Worm (Caenorhabditis elegans) whole organism, L2 larva: ENCODE data around the gene fars-3.

ENCODE experiments used
- C34F6.9 ChIP-seq: fragments of 150-350 bp; optimal IDR thresholded peaks from 2 replicates; lab custom pipeline; 2014; ENCODE audit warnings: missing biosample characterization, missing genetic modification characterization
- ZK546.5 ChIP-seq: sonication (generic microtip); optimal IDR thresholded peaks from 2 replicates; lab custom pipeline; 2017; ENCODE audit warnings: missing biosample characterization, missing genetic modification characterization
- alr-1 ChIP-seq: fragments of 150-350 bp; optimal IDR thresholded peaks from 2 replicates; lab custom pipeline; 2014; ENCODE audit warnings: missing biosample characterization, missing genetic modification characterization
- aly-2 ChIP-seq: fragments of 150-350 bp; optimal IDR thresholded peaks from 2 replicates; lab custom pipeline; 2014; ENCODE audit warnings: missing biosample characterization, missing genetic modification characterization
- blmp-1 ChIP-seq: sonication (generic microtip); optimal IDR thresholded peaks from 2 replicates; lab custom pipeline; 2017; ENCODE audit warnings: missing genetic modification characterization, mild to moderate bottlenecking, missing compliant biosample characterization, antibody characterized with exemption, moderate library complexity; ENCODE audit not compliant: insufficient read depth
- crh-2 ChIP-seq: sonication (generic microtip); optimal IDR thresholded peaks from 2 replicates; lab custom pipeline; 2017; ENCODE audit warnings: missing biosample characterization, missing genetic modification characterization
- dmd-4 ChIP-seq: sonication (generic microtip); optimal IDR thresholded peaks from 2 replicates; lab custom pipeline; 2017; ENCODE audit warnings: missing biosample characterization, missing genetic modification characterization
- elt-1 ChIP-seq: fragments of 150-350 bp; optimal IDR thresholded peaks from 2 replicates; lab custom pipeline; 2014; ENCODE audit warnings: missing biosample characterization, missing genetic modification characterization
- elt-3 ChIP-seq: sonication (generic microtip); optimal IDR thresholded peaks from 2 replicates; lab custom pipeline; 2017; ENCODE audit warnings: missing biosample characterization, missing genetic modification characterization
- fos-1 ChIP-seq: fragments of 150-350 bp; optimal IDR thresholded peaks from 2 replicates; lab custom pipeline; 2014; ENCODE audit warnings: missing biosample characterization, missing genetic modification characterization
- gmeb-1 ChIP-seq: fragments of 150-350 bp; optimal IDR thresholded peaks from 2 replicates; lab custom pipeline; 2014; ENCODE audit warnings: missing biosample characterization, missing genetic modification characterization
- lin-13 ChIP-seq: fragments of 150-350 bp; optimal IDR thresholded peaks from 2 replicates; lab custom pipeline; 2014; ENCODE audit warnings: missing biosample characterization, missing genetic modification reagents, missing genetic modification characterization
- lin-39 ChIP-seq: fragments of 150-350 bp; optimal IDR thresholded peaks from 2 replicates; lab custom pipeline; 2014; ENCODE audit warnings: missing biosample characterization, missing genetic modification reagents, missing genetic modification characterization
- lsy-2 ChIP-seq, 2 experiments: fragments of 150-350 bp in 1 of 2; sonication (generic microtip) in 1 of 2; optimal IDR thresholded peaks; 2 replicates each; lab custom pipeline; 2014 to 2017; ENCODE audit warnings: missing biosample characterization in 2 of 2, missing genetic modification characterization in 2 of 2
- mab-5 ChIP-seq: fragments of 150-350 bp; optimal IDR thresholded peaks from 2 replicates; lab custom pipeline; 2014; ENCODE audit warnings: missing biosample characterization, missing genetic modification characterization
- mbf-1 ChIP-seq: sonication (generic microtip); optimal IDR thresholded peaks from 2 replicates; lab custom pipeline; 2017; ENCODE audit warnings: missing biosample characterization, missing genetic modification characterization
- mdl-1 ChIP-seq, 2 experiments: fragments of 150-350 bp in 1 of 2; sonication (generic microtip) in 1 of 2; optimal IDR thresholded peaks; 2 replicates each; lab custom pipeline; 2017; ENCODE audit warnings: missing biosample characterization in 2 of 2, missing genetic modification characterization in 2 of 2
- nhr-11 ChIP-seq: fragments of 150-350 bp; optimal IDR thresholded peaks from 2 replicates; lab custom pipeline; 2014; ENCODE audit warnings: missing biosample characterization, missing genetic modification characterization
- nhr-129 ChIP-seq: fragments of 150-350 bp; optimal IDR thresholded peaks from 2 replicates; lab custom pipeline; 2014; ENCODE audit warnings: missing biosample characterization, missing genetic modification characterization
- nhr-23 ChIP-seq: fragments of 150-350 bp; optimal IDR thresholded peaks from 2 replicates; lab custom pipeline; 2014; ENCODE audit warnings: missing biosample characterization, missing genetic modification reagents, missing genetic modification characterization
- nhr-25 ChIP-seq: fragments of 150-350 bp; sonication (generic microtip); optimal IDR thresholded peaks from 3 replicates; lab custom pipeline; 2014; ENCODE audit warnings: missing biosample characterization, missing genetic modification characterization
- peb-1 ChIP-seq: fragments of 150-350 bp; optimal IDR thresholded peaks from 2 replicates; lab custom pipeline; 2014; ENCODE audit warnings: missing biosample characterization, missing genetic modification characterization
- sem-4 ChIP-seq: fragments of 150-350 bp; optimal IDR thresholded peaks from 2 replicates; lab custom pipeline; 2014; ENCODE audit warnings: missing biosample characterization, missing genetic modification reagents, missing genetic modification characterization
- sma-3 ChIP-seq: sonication (generic microtip); optimal IDR thresholded peaks from 2 replicates; lab custom pipeline; 2016; ENCODE audit warnings: missing genetic modification reagents, missing genetic modification characterization, missing compliant biosample characterization
- sma-9 ChIP-seq, 2 experiments: fragments of 150-350 bp in 1 of 2; sonication (generic microtip) in 1 of 2; optimal IDR thresholded peaks; 2 replicates each; lab custom pipeline; 2014 to 2016; ENCODE audit warnings: missing genetic modification characterization in 2 of 2, mild to moderate bottlenecking in 1 of 2, missing biosample characterization in 1 of 2, missing compliant biosample characterization in 1 of 2, missing genetic modification reagents in 1 of 2, moderate library complexity in 1 of 2
- snpc-4 ChIP-seq: fragments of 150-350 bp; optimal IDR thresholded peaks from 2 replicates; lab custom pipeline; 2014; ENCODE audit warnings: missing biosample characterization, missing genetic modification characterization
- unc-39 ChIP-seq: fragments of 150-350 bp; optimal IDR thresholded peaks from 2 replicates; lab custom pipeline; 2014; ENCODE audit warnings: missing biosample characterization, missing genetic modification characterization
- unc-55 ChIP-seq: fragments of 150-350 bp; sonication (generic microtip); optimal IDR thresholded peaks from 3 replicates; lab custom pipeline; 2014; ENCODE audit warnings: missing biosample characterization, missing genetic modification reagents, missing genetic modification characterization
- unc-62 ChIP-seq: fragments of 150-350 bp; optimal IDR thresholded peaks from 2 replicates; lab custom pipeline; 2014; ENCODE audit warnings: missing biosample characterization, missing genetic modification reagents, missing genetic modification characterization
- zag-1 ChIP-seq: fragments of 150-350 bp; optimal IDR thresholded peaks from 2 replicates; lab custom pipeline; 2014; ENCODE audit warnings: missing biosample characterization, missing genetic modification characterization
- ztf-1 ChIP-seq: fragments of 200-800 bp; sonication (Bioruptor generic); conservative IDR thresholded peaks from 2 replicates; pipeline ENCODE4 v1.3.6; 2022; ENCODE audit warnings: missing genetic modification characterization, missing compliant biosample characterization
- ztf-11 ChIP-seq: sonication (generic microtip); optimal IDR thresholded peaks from 2 replicates; lab custom pipeline; 2017; ENCODE audit warnings: missing biosample characterization, missing genetic modification characterization
- ztf-4 ChIP-seq: fragments of 150-350 bp; optimal IDR thresholded peaks from 2 replicates; lab custom pipeline; 2014; ENCODE audit warnings: missing biosample characterization, missing genetic modification characterization

Gene fars-3

DNA sequence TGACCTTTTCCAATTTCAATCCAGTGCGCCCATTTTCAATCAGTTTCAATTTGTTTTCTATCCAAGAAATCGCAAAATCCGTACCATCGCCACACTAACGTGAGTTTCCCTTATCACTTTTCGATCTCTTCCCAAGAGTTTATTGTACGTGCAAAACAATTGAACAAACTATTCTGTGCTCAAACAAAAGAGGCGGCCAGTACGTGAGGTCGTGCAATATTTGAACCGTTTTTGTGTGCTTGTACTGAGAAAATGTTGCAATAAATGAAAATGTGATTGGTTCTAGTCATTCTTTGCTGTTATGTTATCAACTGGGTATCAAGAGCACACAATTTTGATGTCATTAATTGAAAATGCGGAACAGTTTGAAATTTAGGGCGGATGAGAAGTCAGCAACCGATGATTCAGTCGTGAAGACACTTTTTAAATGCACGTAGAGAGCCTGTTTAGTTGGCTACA lies 15.0 kb upstream of the fars-3 start, which contains the start of gene F22B5.4:
Gene F22B5.4, plus strand, starts transcription at position 51 of the 459 bp plus-strand sequence.
- TF ChIP-seq fos-1 (tag; lab: Kevin White, UChicago) (peak; percentile 27), C34F6.9 (tag; lab: Kevin White, UChicago) (no peak)
- TF ChIP-seq, all 48 proteins: peak for 1

DNA sequence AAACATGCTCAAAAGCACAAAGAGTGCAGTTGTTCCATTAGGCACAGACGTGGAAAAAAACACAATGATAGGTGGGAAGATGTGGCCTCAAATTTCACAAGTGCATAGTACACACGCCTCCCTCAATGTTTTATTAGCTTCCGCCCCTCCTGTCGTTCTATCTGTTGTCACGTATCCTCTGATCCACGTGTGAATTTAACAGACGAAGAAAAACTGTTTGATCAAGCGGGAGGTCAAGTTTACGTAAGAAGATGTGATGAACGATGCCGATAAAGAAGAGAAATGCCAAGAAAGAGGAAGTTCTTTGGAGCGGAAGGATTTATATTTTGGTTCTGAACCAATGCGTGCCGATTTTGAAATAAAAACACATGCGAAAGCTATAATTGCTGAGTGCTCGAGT lies 13.9 kb upstream of the fars-3 start:
- TF ChIP-seq gmeb-1 (no peak), fos-1 (tag; lab: Kevin White, UChicago) (no peak), sma-9 (GFP tag; optimal IDR thresholded peaks at IDR 0.05; lab: Kevin White, UChicago) (peak; percentile 21), sma-9 (tag; optimal IDR thresholded peaks at IDR 0.05; lab: Kevin White, UChicago) (no peak), C34F6.9 (tag; lab: Kevin White, UChicago) (peak; percentile 19), nhr-129 (tag; lab: Kevin White, UChicago) (peak; percentile 67)

DNA sequence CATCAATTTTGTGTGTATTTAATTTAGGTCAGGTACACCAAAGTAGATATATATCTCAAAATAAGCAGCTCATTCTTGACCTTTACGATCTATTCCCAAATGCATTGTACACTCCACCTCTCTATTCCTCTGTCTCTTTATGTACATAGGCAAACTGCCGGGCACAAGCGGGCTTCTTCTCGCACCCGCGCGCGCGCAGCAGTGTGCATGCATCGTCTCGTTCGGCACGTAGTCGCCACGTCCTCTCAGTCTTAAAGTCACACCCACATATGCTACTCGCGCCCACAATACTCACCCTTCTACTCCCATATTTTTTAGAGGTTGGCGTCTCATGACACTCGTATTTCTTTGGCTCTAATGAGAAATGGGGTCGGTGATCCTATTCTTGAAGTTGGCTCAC lies 13.2 kb upstream of the fars-3 start:
- TF ChIP-seq sem-4 (tag; lab: Kevin White, UChicago) (no peak), lin-13 (GFP tag; lab: Kevin White, UChicago) (no peak), nhr-11 (tag; lab: Kevin White, UChicago) (no peak), dmd-4 (tag; lab: Kevin White, UChicago) (no peak), C34F6.9 (tag; lab: Kevin White, UChicago) (peak; percentile 23), zag-1 (tag; lab: Kevin White, UChicago) (peak; percentile 6), nhr-23 (tag; lab: Kevin White, UChicago) (no peak), lin-39 (tag; lab: Kevin White, UChicago) (no peak), nhr-25 (no peak), elt-1 (tag; lab: Kevin White, UChicago) (no peak), crh-2 (tag; lab: Kevin White, UChicago) (no peak), unc-39 (tag; lab: Kevin White, UChicago) (no peak), nhr-129 (tag; lab: Kevin White, UChicago) (peak; percentile 18)

DNA sequence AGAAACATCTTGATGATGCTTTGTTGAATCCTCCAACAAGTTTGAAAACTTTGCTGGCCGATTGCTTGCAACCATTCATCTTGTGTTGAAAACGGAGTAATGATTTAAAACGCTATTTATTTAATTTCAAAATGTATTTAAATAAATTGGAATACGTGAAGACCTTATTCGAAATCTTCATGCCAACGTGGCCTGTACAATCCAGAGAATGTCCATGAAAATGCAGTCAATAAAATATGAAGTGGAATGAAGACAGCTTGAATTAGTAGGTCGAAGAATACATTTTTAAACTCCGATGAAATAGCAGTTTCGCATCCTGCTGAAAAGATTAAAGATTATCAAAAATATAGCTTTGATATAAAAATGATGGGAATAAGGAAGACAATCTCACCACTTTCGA lies 10.1 kb upstream of the fars-3 start, which contains the start of gene F22B5.5:
Gene F22B5.5, minus strand, starts transcription at position 101 of the 400 bp plus-strand sequence.
- TF ChIP-seq blmp-1 (no peak), nhr-25 (no peak), unc-55 (GFP tag; lab: Kevin White, UChicago) (no peak), lin-13 (GFP tag; lab: Kevin White, UChicago) (no peak), peb-1 (tag; lab: Kevin White, UChicago) (no peak), mab-5 (tag; lab: Kevin White, UChicago) (no peak), lsy-2 (tag; optimal IDR thresholded peaks at IDR 0.05; lab: Kevin White, UChicago) (no peak), ztf-1 (GFP tag; lab: Robert Waterston, UW) (no peak), gmeb-1 (no peak), mdl-1 (tag; optimal IDR thresholded peaks at IDR 0.05; lab: Kevin White, UChicago) (no peak), unc-39 (tag; lab: Kevin White, UChicago) (no peak)

DNA sequence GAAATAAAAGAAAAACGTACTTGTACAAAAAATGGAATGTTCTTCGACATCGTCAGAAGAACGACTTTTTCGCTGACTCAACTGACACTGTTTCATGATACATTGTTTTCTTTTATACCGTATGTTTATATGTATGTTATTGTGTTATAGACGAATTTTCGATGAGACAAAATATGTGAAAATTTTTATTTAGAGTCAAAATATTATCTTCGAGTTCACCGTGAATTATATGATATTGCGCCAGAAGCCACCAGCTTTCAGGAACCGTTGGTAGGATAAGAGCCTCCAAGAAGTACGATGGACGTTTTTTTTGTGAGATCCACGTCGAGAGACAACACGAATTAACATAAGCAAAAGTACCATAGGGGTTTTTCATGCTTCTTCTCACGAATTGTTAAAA lies 8.6 kb upstream of the fars-3 start, which contains the start of gene F22B5.6:
Gene F22B5.6, minus strand, starts transcription at position 101 of the 400 bp plus-strand sequence.
- no peak for TF ChIP-seq unc-62
- TF ChIP-seq sma-3 (GFP tag; lab: Kevin White, UChicago) = no peak
- TF ChIP-seq alr-1 (tag; lab: Kevin White, UChicago) = no peak
- no peak for TF ChIP-seq elt-1 (tag; lab: Kevin White, UChicago)
- TF ChIP-seq nhr-129 (tag; lab: Kevin White, UChicago) = no peak
- no peak for TF ChIP-seq zag-1 (tag; lab: Kevin White, UChicago)
- no peak for TF ChIP-seq unc-55 (GFP tag; lab: Kevin White, UChicago)
- TF ChIP-seq ztf-4 = no peak
- no peak for TF ChIP-seq aly-2
- no peak for TF ChIP-seq elt-3 (tag; lab: Kevin White, UChicago)
- no peak for TF ChIP-seq lin-39 (tag; lab: Kevin White, UChicago)
- TF ChIP-seq peb-1 (tag; lab: Kevin White, UChicago) = no peak
- TF ChIP-seq sma-9 (GFP tag; optimal IDR thresholded peaks at IDR 0.05; lab: Kevin White, UChicago) = no peak
- no peak for TF ChIP-seq sma-9 (tag; optimal IDR thresholded peaks at IDR 0.05; lab: Kevin White, UChicago)
- no peak for TF ChIP-seq gmeb-1
- no peak for TF ChIP-seq snpc-4 (tag; lab: Kevin White, UChicago)
- TF ChIP-seq ztf-11 (tag; lab: Kevin White, UChicago) = no peak
- no peak for TF ChIP-seq lsy-2 (tag; optimal IDR thresholded peaks at IDR 0.05; lab: Kevin White, UChicago)
- TF ChIP-seq mdl-1 (tag; optimal IDR thresholded peaks at IDR 0.05; lab: Kevin White, UChicago) = no peak
- TF ChIP-seq ZK546.5 (tag; lab: Kevin White, UChicago) = no peak
- no peak for TF ChIP-seq mbf-1 (tag; lab: Kevin White, UChicago)
